Worm (Caenorhabditis elegans) whole organism, L4 larva: Measurements from ENCODE around the gene srab-18.

Experiments
- F10B5.3 ChIP-seq: sonication (generic microtip); optimal IDR thresholded peaks from 2 replicates; lab custom pipeline; 2016; ENCODE audit warnings: mild to moderate bottlenecking, missing genetic modification characterization, missing compliant biosample characterization
- F37D6.2 ChIP-seq: sonication (generic microtip); optimal IDR thresholded peaks from 2 replicates; lab custom pipeline; 2016; ENCODE audit warnings: mild to moderate bottlenecking, missing genetic modification characterization, missing compliant biosample characterization
- F49E8.2 ChIP-seq: sonication (generic microtip); optimal IDR thresholded peaks from 2 replicates; lab custom pipeline; 2016; ENCODE audit warnings: missing compliant biosample characterization, mild to moderate bottlenecking, missing genetic modification characterization, borderline replicate concordance
- T20F7.1 ChIP-seq: fragments of 200-800 bp; sonication (Bioruptor generic); optimal IDR thresholded peaks from 2 replicates; lab custom pipeline; 2018; ENCODE audit warnings: mild to moderate bottlenecking, missing genetic modification characterization, missing compliant biosample characterization
- Y105C5A.15 ChIP-seq: fragments of 200-800 bp; sonication (Bioruptor generic); IDR thresholded peaks from 2 replicates; pipeline ENCODE4 v1.3.6; 2022; ENCODE audit warnings: missing genetic modification characterization, missing compliant biosample characterization
- Y48G9A.11 ChIP-seq: fragments of 200-800 bp; sonication (Bioruptor generic); IDR thresholded peaks from 2 replicates; pipeline ENCODE4 v1.3.6; 2022; ENCODE audit warnings: missing genetic modification reagents, missing genetic modification characterization, missing compliant biosample characterization
- ZK337.2 ChIP-seq: fragments of 200-800 bp; sonication (Bioruptor generic); IDR thresholded peaks from 2 replicates; pipeline ENCODE4 v1.3.6; 2022; ENCODE audit warnings: missing genetic modification reagents, missing genetic modification characterization, missing compliant biosample characterization
- ZK546.5 ChIP-seq, 2 experiments: sonication (generic microtip); optimal IDR thresholded peaks; 2 replicates each; lab custom pipeline; 2017; ENCODE audit warnings: missing biosample characterization in 2 of 2, missing genetic modification characterization in 2 of 2
- aha-1 ChIP-seq: fragments of 150-350 bp; peaks from one replicate; lab custom pipeline; 2014; ENCODE audit warnings: missing biosample characterization, missing genetic modification characterization
- ama-1 ChIP-seq: fragments of 150-350 bp; optimal IDR thresholded peaks from 2 replicates; lab custom pipeline; 2014; ENCODE audit warnings: inconsistent platforms, mixed read lengths
- ceh-32 ChIP-seq: sonication (generic microtip); optimal IDR thresholded peaks from 2 replicates; lab custom pipeline; 2016; ENCODE audit warnings: mild to moderate bottlenecking, missing genetic modification characterization, missing compliant biosample characterization; ENCODE audit not compliant: poor library complexity
- ceh-44 ChIP-seq: fragments of 200-800 bp; sonication (Bioruptor generic); IDR thresholded peaks from 2 replicates; pipeline ENCODE4 v1.3.6; 2022; ENCODE audit warnings: missing genetic modification reagents, missing genetic modification characterization, missing compliant biosample characterization
- daf-12 ChIP-seq: fragments of 150-350 bp; optimal IDR thresholded peaks from 2 replicates; lab custom pipeline; 2014; ENCODE audit warnings: missing biosample characterization, missing genetic modification reagents, missing genetic modification characterization
- daf-19 ChIP-seq: fragments of 200-800 bp; sonication (Bioruptor generic); conservative IDR thresholded peaks from 2 replicates; pipeline ENCODE4 v1.3.6; 2022; ENCODE audit warnings: missing genetic modification characterization, missing compliant biosample characterization
- dmd-8 ChIP-seq: fragments of 200-800 bp; sonication (Bioruptor generic); IDR thresholded peaks from 2 replicates; pipeline ENCODE4 v1.3.6; 2022; ENCODE audit warnings: missing genetic modification characterization, missing compliant biosample characterization
- egl-43 ChIP-seq: fragments of 200-800 bp; sonication (Bioruptor generic); IDR thresholded peaks from 2 replicates; pipeline ENCODE4 v1.3.6; 2022; ENCODE audit warnings: missing genetic modification reagents, missing genetic modification characterization, missing compliant biosample characterization
- fos-1 ChIP-seq: fragments of 150-350 bp; optimal IDR thresholded peaks from 2 replicates; lab custom pipeline; 2014; ENCODE audit warnings: missing biosample characterization, missing genetic modification characterization
- gei-8 ChIP-seq: fragments of 200-800 bp; sonication (Bioruptor generic); optimal IDR thresholded peaks from 2 replicates; lab custom pipeline; 2018; ENCODE audit warnings: mild to moderate bottlenecking, missing genetic modification characterization, missing compliant biosample characterization
- hlh-30 ChIP-seq: sonication (generic microtip); optimal IDR thresholded peaks from 2 replicates; lab custom pipeline; 2017; ENCODE audit warnings: antibody characterized with exemption, mild to moderate bottlenecking, missing genetic modification characterization, missing compliant biosample characterization; ENCODE audit not compliant: insufficient read depth
- lim-7 ChIP-seq: fragments of 200-800 bp; sonication (Bioruptor generic); IDR thresholded peaks from 2 replicates; pipeline ENCODE4 v1.3.6; 2022; ENCODE audit warnings: missing genetic modification characterization, missing compliant biosample characterization
- lin-1 ChIP-seq: fragments of 200-800 bp; sonication (Bioruptor generic); IDR thresholded peaks from 2 replicates; pipeline ENCODE4 v1.3.6; 2022; ENCODE audit warnings: missing genetic modification reagents, missing genetic modification characterization, missing compliant biosample characterization
- lin-13 ChIP-seq: fragments of 150-350 bp; optimal IDR thresholded peaks from 2 replicates; lab custom pipeline; 2014; ENCODE audit warnings: missing biosample characterization, missing genetic modification reagents, missing genetic modification characterization
- lsy-2 ChIP-seq, 2 experiments: fragments of 150-350 bp in 1 of 2; sonication (generic microtip) in 1 of 2; optimal IDR thresholded peaks; 2 replicates each; lab custom pipeline; 2014 to 2017; ENCODE audit warnings: missing biosample characterization in 2 of 2, missing genetic modification characterization in 2 of 2
- mxl-2 ChIP-seq: fragments of 200-800 bp; sonication (Bioruptor generic); conservative IDR thresholded peaks from 2 replicates; pipeline ENCODE4 v1.3.6; 2022; ENCODE audit warnings: missing genetic modification reagents, missing genetic modification characterization, missing compliant biosample characterization
- nhr-10 ChIP-seq: fragments of 150-350 bp; optimal IDR thresholded peaks from 2 replicates; lab custom pipeline; 2014; ENCODE audit warnings: missing biosample characterization, missing genetic modification characterization
- nhr-41 ChIP-seq: fragments of 200-800 bp; sonication (Bioruptor generic); IDR thresholded peaks from 2 replicates; pipeline ENCODE4 v1.3.6; 2022; ENCODE audit warnings: missing genetic modification reagents, missing genetic modification characterization, missing compliant biosample characterization
- nhr-48 ChIP-seq: sonication (generic microtip); optimal IDR thresholded peaks from 2 replicates; lab custom pipeline; 2016; ENCODE audit warnings: mild to moderate bottlenecking, missing genetic modification characterization, missing compliant biosample characterization
- php-3 ChIP-seq: fragments of 200-800 bp; sonication (Bioruptor generic); IDR thresholded peaks from 2 replicates; pipeline ENCODE4 v1.3.6; 2022; ENCODE audit warnings: missing genetic modification reagents, missing genetic modification characterization, missing compliant biosample characterization
- pqm-1 ChIP-seq: sonication (generic microtip); optimal IDR thresholded peaks from 2 replicates; lab custom pipeline; 2017; ENCODE audit warnings: missing biosample characterization, missing genetic modification characterization
- saeg-2 ChIP-seq: fragments of 200-800 bp; sonication (Bioruptor generic); IDR thresholded peaks from 2 replicates; pipeline ENCODE4 v1.3.6; 2022; ENCODE audit warnings: missing genetic modification reagents, missing genetic modification characterization, missing compliant biosample characterization
- spr-3 ChIP-seq: fragments of 200-800 bp; sonication (Bioruptor generic); optimal IDR thresholded peaks from 2 replicates; lab custom pipeline; 2018; ENCODE audit warnings: mild to moderate bottlenecking, missing genetic modification characterization, missing compliant biosample characterization
- tag-97 ChIP-seq: fragments of 200-800 bp; sonication (Bioruptor generic); IDR thresholded peaks from 2 replicates; pipeline ENCODE4 v1.3.6; 2022; ENCODE audit warnings: missing genetic modification characterization, missing compliant biosample characterization
- tra-1 ChIP-seq: fragments of 200-800 bp; sonication (Bioruptor generic); IDR thresholded peaks from 2 replicates; pipeline ENCODE4 v1.3.6; 2022; ENCODE audit warnings: missing genetic modification reagents, missing genetic modification characterization, missing compliant biosample characterization
- vab-7 ChIP-seq: fragments of 200-800 bp; sonication (Bioruptor generic); IDR thresholded peaks from 2 replicates; pipeline ENCODE4 v1.3.6; 2022; ENCODE audit warnings: missing genetic modification reagents, missing genetic modification characterization, missing compliant biosample characterization
- zfp-3 ChIP-seq: fragments of 200-800 bp; sonication (Bioruptor generic); conservative IDR thresholded peaks from 2 replicates; pipeline ENCODE4 v1.3.6; 2022; ENCODE audit warnings: missing genetic modification reagents, missing genetic modification characterization, missing compliant biosample characterization
- zip-2 ChIP-seq: fragments of 150-350 bp; optimal IDR thresholded peaks from 2 replicates; lab custom pipeline; 2014; ENCODE audit warnings: missing biosample characterization, missing genetic modification characterization
- ztf-7 ChIP-seq: fragments of 150-350 bp; optimal IDR thresholded peaks from 2 replicates; lab custom pipeline; 2014; ENCODE audit warnings: missing biosample characterization, missing genetic modification characterization

Gene srab-18

DNA sequence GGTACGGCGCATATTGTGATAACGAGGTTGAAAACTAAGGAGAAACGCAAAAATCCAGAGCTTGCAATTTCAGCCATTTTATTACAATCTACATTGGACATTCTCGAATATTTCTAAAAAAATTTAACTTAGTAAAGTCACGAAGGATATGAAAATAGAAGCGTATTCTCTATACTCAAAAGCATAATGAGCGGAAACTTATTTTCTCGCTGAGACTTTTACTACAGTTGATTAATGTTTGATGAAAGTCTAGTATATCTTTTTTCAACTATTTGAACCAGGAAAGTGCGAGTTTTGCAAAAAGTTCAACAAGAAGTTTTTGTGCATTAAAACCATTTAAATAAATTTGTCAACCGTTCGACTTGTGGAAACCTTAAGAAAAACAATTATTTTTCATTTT, at the start of gene srab-18:
srab-18 (minus strand) TSS at position 101 of the 400 bp plus-strand sequence.
- TF ChIP-seq lim-7, result no peak
- no peak for TF ChIP-seq lin-1 (GFP tag; lab: Robert Waterston, UW)
- TF ChIP-seq ceh-32 (tag; lab: Kevin White, UChicago), result no peak
- no peak for TF ChIP-seq php-3 (GFP tag; lab: Robert Waterston, UW)
- no peak for TF ChIP-seq lin-13 (GFP tag; lab: Kevin White, UChicago)
- peak; percentile 16 for TF ChIP-seq aha-1 (tag; lab: Kevin White, UChicago)
- no peak for TF ChIP-seq zfp-3
- TF ChIP-seq Y105C5A.15 (GFP tag; lab: Robert Waterston, UW), result no peak

DNA sequence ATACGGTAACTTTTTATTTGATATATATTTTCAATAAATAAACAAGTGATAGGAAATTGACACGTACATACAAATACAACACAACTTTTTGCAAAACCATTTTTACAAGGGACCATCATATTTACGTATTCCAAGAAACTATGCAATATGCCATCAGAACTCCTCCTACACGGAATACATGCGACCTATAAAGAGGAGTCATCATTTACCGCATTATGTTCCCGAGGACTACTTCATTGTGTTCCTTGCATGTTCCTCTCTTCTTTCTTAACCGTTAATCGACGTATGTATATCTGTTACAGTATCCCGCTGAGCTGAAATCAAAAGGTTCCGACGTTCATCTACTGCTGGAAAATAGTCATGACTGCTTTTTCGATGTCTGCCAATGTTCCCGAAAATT, 47.2 kb upstream of the srab-18 start, which contains the start of gene C50H2.5:
C50H2.5 (plus strand) TSS at position 301 of the 400 bp plus-strand sequence.
- TF ChIP-seq gei-8, result no peak
- no peak for TF ChIP-seq hlh-30 (tag; lab: Kevin White, UChicago)
- TF ChIP-seq tra-1, result no peak
- TF ChIP-seq zip-2 (tag; lab: Kevin White, UChicago), result no peak
- TF ChIP-seq F49E8.2 (tag; lab: Kevin White, UChicago), result no peak
- no peak for TF ChIP-seq nhr-41 (GFP tag; lab: Robert Waterston, UW)
- no peak for TF ChIP-seq fos-1 (tag; lab: Kevin White, UChicago)
- no peak for TF ChIP-seq ZK337.2 (GFP tag; lab: Robert Waterston, UW)
- no peak for TF ChIP-seq F37D6.2
- no peak for TF ChIP-seq daf-19 (GFP tag; lab: Robert Waterston, UW)

DNA sequence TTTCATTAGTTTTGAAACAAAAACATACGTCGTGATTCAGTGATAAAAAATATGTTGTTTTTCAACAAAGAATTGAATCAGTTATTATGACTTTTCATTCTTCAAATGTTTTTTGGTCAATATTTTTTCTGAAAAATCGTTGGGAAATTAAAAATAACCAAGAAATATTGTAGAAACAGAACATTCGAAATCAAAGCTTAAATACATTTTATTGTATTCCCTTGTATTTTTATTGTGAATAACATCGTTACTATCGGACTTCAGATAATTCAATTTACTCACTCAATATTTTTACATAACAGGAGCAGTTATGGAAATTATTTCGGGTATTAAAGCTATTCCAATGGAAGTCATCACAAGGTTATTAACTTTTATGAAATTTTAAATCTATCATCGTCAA, 45.4 kb upstream of the srab-18 start, which contains the start of gene C50H2.4:
C50H2.4 (plus strand) TSS at position 301 of the 400 bp plus-strand sequence.
- TF ChIP-seq ZK546.5 (tag; optimal IDR thresholded peaks at IDR 0.05; lab: Kevin White, UChicago), result no peak
- TF ChIP-seq Y48G9A.11, result no peak
- TF ChIP-seq daf-12 (tag; lab: Kevin White, UChicago), result no peak
- no peak for TF ChIP-seq dmd-8 (GFP tag; lab: Robert Waterston, UW)
- TF ChIP-seq ceh-44 (GFP tag; lab: Robert Waterston, UW), result no peak
- no peak for TF ChIP-seq vab-7
- no peak for TF ChIP-seq mxl-2 (GFP tag; lab: Robert Waterston, UW)
- TF ChIP-seq zip-2 (tag; lab: Kevin White, UChicago), result no peak
- no peak for TF ChIP-seq lsy-2 (tag; optimal IDR thresholded peaks at IDR 0.05; lab: Kevin White, UChicago)
- no peak for TF ChIP-seq egl-43 (GFP tag; lab: Robert Waterston, UW)
- TF ChIP-seq nhr-48 (tag; lab: Kevin White, UChicago), result no peak
- TF ChIP-seq F10B5.3 (tag; lab: Kevin White, UChicago), result no peak
- TF ChIP-seq daf-19 (GFP tag; lab: Robert Waterston, UW), result no peak
- TF ChIP-seq saeg-2 (GFP tag; lab: Robert Waterston, UW), result no peak
- no peak for TF ChIP-seq lin-13 (GFP tag; lab: Kevin White, UChicago)
- TF ChIP-seq tag-97 (GFP tag; lab: Robert Waterston, UW), result no peak
- no peak for TF ChIP-seq ama-1 (lab: Kevin White, UChicago)
- no peak for TF ChIP-seq ztf-7 (tag; lab: Kevin White, UChicago)
- TF ChIP-seq pqm-1, result no peak

DNA sequence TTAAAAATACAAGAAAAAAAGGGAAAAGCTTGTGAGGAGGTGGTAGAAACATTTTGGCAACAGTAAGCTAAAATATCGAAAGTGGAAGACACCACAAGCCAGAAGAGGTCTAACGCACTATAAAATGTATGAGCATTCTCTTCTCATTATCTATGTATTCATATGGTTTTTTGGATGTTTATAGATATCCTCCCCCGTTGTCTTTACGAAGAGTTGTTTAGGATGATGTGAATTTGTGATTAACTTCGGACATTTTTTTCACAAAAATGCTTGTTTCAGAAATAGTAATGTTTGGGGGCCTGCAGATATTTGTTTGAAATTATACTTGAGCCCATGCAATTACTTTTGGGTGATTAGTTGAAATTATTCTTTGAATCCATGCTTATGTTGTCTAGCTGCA, 43.8 kb upstream of the srab-18 start, which contains the start of gene mec-9:
mec-9 (minus strand) TSS at position 101 of the 400 bp plus-strand sequence.
- TF ChIP-seq T20F7.1 (no peak), nhr-10 (tag; lab: Kevin White, UChicago) (no peak), spr-3 (GFP tag; lab: Kevin White, UChicago) (no peak), aha-1 (tag; lab: Kevin White, UChicago) (no peak)
- TF ChIP-seq, all 104 proteins: peak for 0
